Fruit fly (Drosophila melanogaster): ENCODE data around the gene CG43317.
A peak's percentile ranks its signal among the peaks of the same experiment; 100 is the strongest.

dm6 chr3R:15793372-15793802 lies 40.8 kb downstream of the CG43317 start, which contains the start of gene nsl1:
- TF ChIP-seq OdsH (GFP tag; optimal IDR thresholded peaks at IDR 0.05) (peak; percentile 42), achi (GFP tag; optimal IDR thresholded peaks at IDR 0.05) (peak; percentile 13), CG6276 (GFP tag; optimal IDR thresholded peaks at IDR 0.05) (no peak), CG7368 (GFP tag; optimal IDR thresholded peaks at IDR 0.05) (no peak), Eip75B (GFP tag; optimal IDR thresholded peaks at IDR 0.05) (no peak), svp (GFP tag) (peak; percentile 60), Sox15 (GFP tag; optimal IDR thresholded peaks at IDR 0.05) (no peak), CG3919 (GFP tag; optimal IDR thresholded peaks at IDR 0.05) (peak; percentile 50)

Measured in whole organism, prepupa.